Fruit fly (Drosophila melanogaster) whole organism, embryonic: Measurements from ENCODE around the gene plum.

ENCODE experiments used
- Abd-B ChIP-seq: fragments of 200-800 bp; sonication (Bioruptor generic); optimal IDR thresholded peaks from 2 replicates; lab custom pipeline; 2018; ENCODE audit warnings: missing biosample characterization, mild to moderate bottlenecking, missing genetic modification characterization, moderate library complexity
- Ada2b ChIP-seq: fragments of 200-800 bp; sonication (Bioruptor generic); IDR thresholded peaks from 2 replicates; pipeline ENCODE4 v1.3.6; 2022; ENCODE audit warnings: missing biosample characterization, missing genetic modification characterization
- Bteb2 ChIP-seq: fragments of 200-800 bp; sonication (Bioruptor generic); optimal IDR thresholded peaks from 2 replicates; lab custom pipeline; 2016; ENCODE audit warnings: missing biosample characterization, missing genetic modification characterization
- CG10209 ChIP-seq: fragments of 200-800 bp; sonication (Bioruptor generic); optimal IDR thresholded peaks from 3 replicates; lab custom pipeline; 2017; ENCODE audit warnings: missing biosample characterization, mild to moderate bottlenecking, missing genetic modification characterization, missing genetic modification reagents
- CG10267 ChIP-seq: fragments of 200-800 bp; sonication (Bioruptor generic); optimal IDR thresholded peaks from 2 replicates; lab custom pipeline; 2018; ENCODE audit warnings: missing biosample characterization, mild to moderate bottlenecking, missing genetic modification characterization, moderate library complexity
- CG10462 ChIP-seq: fragments of 200-800 bp; sonication (Bioruptor generic); optimal IDR thresholded peaks from 2 replicates; lab custom pipeline; 2016; ENCODE audit warnings: missing biosample characterization, missing genetic modification characterization
- CG12659 ChIP-seq: fragments of 200-800 bp; sonication (Bioruptor generic); optimal IDR thresholded peaks from 3 replicates; lab custom pipeline; 2017; ENCODE audit warnings: mild to moderate bottlenecking, missing biosample characterization, missing genetic modification reagents, missing genetic modification characterization
- CG12769 ChIP-seq: fragments of 200-800 bp; sonication (Bioruptor generic); optimal IDR thresholded peaks from 2 replicates; lab custom pipeline; 2019; ENCODE audit warnings: missing biosample characterization, mild to moderate bottlenecking, missing genetic modification characterization, moderate library complexity
- CG13424 ChIP-seq: fragments of 200-800 bp; sonication (Bioruptor generic); optimal IDR thresholded peaks from 2 replicates; lab custom pipeline; 2019; ENCODE audit warnings: missing biosample characterization, mild to moderate bottlenecking, missing genetic modification characterization, moderate library complexity
- CG14050 ChIP-seq: fragments of 200-800 bp; sonication (Bioruptor generic); IDR thresholded peaks from 3 replicates; pipeline ENCODE4 v1.3.6; 2022; ENCODE audit warnings: missing biosample characterization, missing genetic modification characterization
- CG15011 ChIP-seq: fragments of 200-800 bp; sonication (Bioruptor generic); optimal IDR thresholded peaks from 3 replicates; lab custom pipeline; 2018; ENCODE audit warnings: missing biosample characterization, mild to moderate bottlenecking, missing genetic modification characterization
- CG15269 ChIP-seq: fragments of 200-800 bp; sonication (Bioruptor generic); optimal IDR thresholded peaks from 2 replicates; lab custom pipeline; 2018; ENCODE audit warnings: missing biosample characterization, mild to moderate bottlenecking, missing genetic modification characterization, moderate library complexity
- CG15514 ChIP-seq: fragments of 200-800 bp; sonication (Bioruptor generic); optimal IDR thresholded peaks from 3 replicates; lab custom pipeline; 2017; ENCODE audit warnings: missing biosample characterization, missing genetic modification characterization, mild to moderate bottlenecking, moderate library complexity, missing genetic modification reagents
- CG1647 ChIP-seq: fragments of 200-800 bp; sonication (Bioruptor generic); optimal IDR thresholded peaks from 3 replicates; lab custom pipeline; 2016; ENCODE audit warnings: missing biosample characterization, missing genetic modification characterization
- CG16813 ChIP-seq: fragments of 200-800 bp; sonication (Bioruptor generic); IDR thresholded peaks from 3 replicates; pipeline ENCODE4 v1.3.6; 2022; ENCODE audit warnings: missing biosample characterization, missing genetic modification characterization; ENCODE audit not compliant: partially characterized antibody
- CG17359 ChIP-seq: fragments of 200-800 bp; sonication (Bioruptor generic); optimal IDR thresholded peaks from 3 replicates; lab custom pipeline; 2018; ENCODE audit warnings: missing biosample characterization, mild to moderate bottlenecking, missing genetic modification characterization, moderate library complexity
- CG2120 ChIP-seq: fragments of 200-800 bp; sonication (Bioruptor generic); optimal IDR thresholded peaks from 3 replicates; lab custom pipeline; 2016; ENCODE audit warnings: missing biosample characterization, missing genetic modification characterization
- CG32767 ChIP-seq: fragments of 200-800 bp; sonication (Bioruptor generic); IDR thresholded peaks from 2 replicates; pipeline ENCODE4 v1.3.6; 2022; ENCODE audit warnings: missing biosample characterization, missing genetic modification characterization
- CG7928 ChIP-seq: fragments of 200-800 bp; sonication (Bioruptor generic); optimal IDR thresholded peaks from 2 replicates; lab custom pipeline; 2017; ENCODE audit warnings: missing biosample characterization, mild to moderate bottlenecking, missing genetic modification characterization
- CG9727 ChIP-seq: fragments of 200-800 bp; sonication (Bioruptor generic); optimal IDR thresholded peaks from 3 replicates; lab custom pipeline; 2017; ENCODE audit warnings: missing biosample characterization, mild to moderate bottlenecking, missing genetic modification characterization
- CG9932 ChIP-seq: fragments of 200-800 bp; sonication (Bioruptor generic); IDR thresholded peaks from 2 replicates; pipeline ENCODE4 v1.3.6; 2022; ENCODE audit warnings: missing biosample characterization, missing genetic modification characterization
- CoRest ChIP-seq: fragments of 200-800 bp; sonication (Bioruptor generic); optimal IDR thresholded peaks from 3 replicates; lab custom pipeline; 2018; ENCODE audit warnings: missing biosample characterization, mild to moderate bottlenecking, missing genetic modification characterization, moderate library complexity
- D19B ChIP-seq: fragments of 200-800 bp; sonication (Bioruptor generic); optimal IDR thresholded peaks from 2 replicates; lab custom pipeline; 2017; ENCODE audit warnings: missing biosample characterization, mild to moderate bottlenecking, missing genetic modification characterization
- Dbx ChIP-seq: fragments of 200-800 bp; sonication (Bioruptor generic); IDR thresholded peaks from 3 replicates; pipeline ENCODE4 v1.3.6; 2022; ENCODE audit warnings: missing biosample characterization, missing genetic modification characterization
- E2f1 ChIP-seq: fragments of 200-800 bp; sonication (Bioruptor generic); IDR thresholded peaks from 2 replicates; pipeline ENCODE4 v1.3.6; 2022; ENCODE audit warnings: missing biosample characterization, missing genetic modification characterization
- Fer1 ChIP-seq: fragments of 200-800 bp; sonication (Bioruptor generic); optimal IDR thresholded peaks from 2 replicates; lab custom pipeline; 2017; ENCODE audit warnings: missing biosample characterization, mild to moderate bottlenecking, missing genetic modification characterization
- Fer3 ChIP-seq: fragments of 200-800 bp; sonication (Bioruptor generic); optimal IDR thresholded peaks from 2 replicates; lab custom pipeline; 2018; ENCODE audit warnings: missing biosample characterization, mild to moderate bottlenecking, missing genetic modification characterization, moderate library complexity
- Hmr ChIP-seq: fragments of 200-800 bp; sonication (Bioruptor generic); optimal IDR thresholded peaks from 3 replicates; lab custom pipeline; 2017; ENCODE audit warnings: mild to moderate bottlenecking, missing biosample characterization, missing genetic modification reagents, missing genetic modification characterization
- Hsf ChIP-seq: fragments of 200-800 bp; sonication (Bioruptor generic); optimal IDR thresholded peaks from 3 replicates; lab custom pipeline; 2016; ENCODE audit warnings: missing biosample characterization, missing genetic modification characterization
- NFAT ChIP-seq: fragments of 200-800 bp; sonication (Bioruptor generic); IDR thresholded peaks from 2 replicates; pipeline ENCODE4 v1.3.6; 2022; ENCODE audit warnings: missing biosample characterization, missing genetic modification characterization
- Sox100B ChIP-seq: fragments of 200-800 bp; sonication (Bioruptor generic); optimal IDR thresholded peaks from 3 replicates; lab custom pipeline; 2018; ENCODE audit warnings: missing biosample characterization, mild to moderate bottlenecking, missing genetic modification characterization
- Sox102F ChIP-seq: fragments of 200-800 bp; sonication (Bioruptor generic); optimal IDR thresholded peaks from 2 replicates; lab custom pipeline; 2018; ENCODE audit warnings: missing biosample characterization, mild to moderate bottlenecking, missing genetic modification characterization, moderate library complexity
- Xbp1 ChIP-seq: fragments of 200-800 bp; sonication (Bioruptor generic); optimal IDR thresholded peaks from 3 replicates; lab custom pipeline; 2016; ENCODE audit warnings: missing biosample characterization, mild to moderate bottlenecking, missing genetic modification characterization
- bcd ChIP-seq: fragments of 200-800 bp; sonication (Bioruptor generic); optimal IDR thresholded peaks from 2 replicates; lab custom pipeline; 2017; ENCODE audit warnings: missing biosample characterization, mild to moderate bottlenecking, missing genetic modification characterization
- bowl ChIP-seq: fragments of 200-800 bp; sonication (Bioruptor generic); IDR thresholded peaks from 2 replicates; pipeline ENCODE4 v1.3.6; 2022; ENCODE audit warnings: missing biosample characterization, missing genetic modification characterization
- caup ChIP-seq: fragments of 200-800 bp; sonication (Bioruptor generic); optimal IDR thresholded peaks from 3 replicates; lab custom pipeline; 2017; ENCODE audit warnings: missing biosample characterization, mild to moderate bottlenecking, missing genetic modification characterization, moderate library complexity; ENCODE audit not compliant: severe bottlenecking
- dmrt99B ChIP-seq: fragments of 200-800 bp; sonication (Bioruptor generic); optimal IDR thresholded peaks from 2 replicates; lab custom pipeline; 2018; ENCODE audit warnings: missing biosample characterization, mild to moderate bottlenecking, missing genetic modification characterization, moderate library complexity
- grau ChIP-seq: fragments of 200-800 bp; optimal IDR thresholded peaks from 3 replicates; lab custom pipeline; 2019; ENCODE audit warnings: missing biosample characterization, mild to moderate bottlenecking, missing genetic modification characterization, moderate library complexity
- ham ChIP-seq: fragments of 200-800 bp; sonication (Bioruptor generic); IDR thresholded peaks from 2 replicates; pipeline ENCODE4 v1.3.6; 2022; ENCODE audit warnings: missing biosample characterization, missing genetic modification characterization
- lab ChIP-seq: fragments of 200-800 bp; sonication (Bioruptor generic); optimal IDR thresholded peaks from 3 replicates; lab custom pipeline; 2017; ENCODE audit warnings: missing biosample characterization, missing genetic modification characterization, mild to moderate bottlenecking, moderate library complexity, missing genetic modification reagents
- lmd ChIP-seq: fragments of 200-800 bp; sonication (Bioruptor generic); IDR thresholded peaks from 2 replicates; pipeline ENCODE4 v1.3.6; 2022; ENCODE audit warnings: missing biosample characterization, missing genetic modification characterization
- mam ChIP-seq: fragments of 200-800 bp; sonication (Bioruptor generic); optimal IDR thresholded peaks from 3 replicates; lab custom pipeline; 2016; ENCODE audit warnings: missing biosample characterization, missing genetic modification characterization
- onecut ChIP-seq: fragments of 200-800 bp; sonication (Bioruptor generic); IDR thresholded peaks from 2 replicates; pipeline ENCODE4 v1.3.6; 2022; ENCODE audit warnings: missing biosample characterization, missing genetic modification characterization
- pan ChIP-seq, 4 experiments: fragments of >200 bp in 3 of 4; fragments of 200-800 bp in 1 of 4; sonication (Bioruptor generic) in 1 of 4; optimal IDR thresholded peaks in 3 of 4; IDR thresholded peaks in 1 of 4; 2 replicates each; pipeline versions ENCODE4 v1.3.6 to Lab custom; 2017 to 2022; ENCODE audit warnings: missing biosample characterization in 2 of 4, missing genetic modification characterization in 2 of 4, mixed read lengths in 1 of 4
- pita ChIP-seq: fragments of 200-800 bp; sonication (Bioruptor generic); optimal IDR thresholded peaks from 2 replicates; lab custom pipeline; 2017; ENCODE audit warnings: missing biosample characterization, mild to moderate bottlenecking, missing genetic modification characterization
- prd ChIP-seq, 3 experiments: fragments of >200 bp in 2 of 3; fragments of 200-800 bp in 1 of 3; sonication (Bioruptor generic) in 1 of 3; optimal IDR thresholded peaks in 2 of 3; IDR thresholded peaks in 1 of 3; 2 replicates in 2 of 3; 3 replicates in 1 of 3; pipeline versions ENCODE4 v1.3.6 to Lab custom; 2017 to 2022; ENCODE audit warnings: missing biosample characterization in 1 of 3, missing genetic modification characterization in 1 of 3
- scrt ChIP-seq: fragments of 200-800 bp; sonication (Bioruptor generic); optimal IDR thresholded peaks from 2 replicates; lab custom pipeline; 2018; ENCODE audit warnings: missing biosample characterization, mild to moderate bottlenecking, missing genetic modification characterization, moderate library complexity
- sob ChIP-seq: fragments of 200-800 bp; sonication (Bioruptor generic); IDR thresholded peaks from 2 replicates; pipeline ENCODE4 v1.3.6; 2022; ENCODE audit warnings: missing biosample characterization, missing genetic modification characterization

Gene plum

DNA sequence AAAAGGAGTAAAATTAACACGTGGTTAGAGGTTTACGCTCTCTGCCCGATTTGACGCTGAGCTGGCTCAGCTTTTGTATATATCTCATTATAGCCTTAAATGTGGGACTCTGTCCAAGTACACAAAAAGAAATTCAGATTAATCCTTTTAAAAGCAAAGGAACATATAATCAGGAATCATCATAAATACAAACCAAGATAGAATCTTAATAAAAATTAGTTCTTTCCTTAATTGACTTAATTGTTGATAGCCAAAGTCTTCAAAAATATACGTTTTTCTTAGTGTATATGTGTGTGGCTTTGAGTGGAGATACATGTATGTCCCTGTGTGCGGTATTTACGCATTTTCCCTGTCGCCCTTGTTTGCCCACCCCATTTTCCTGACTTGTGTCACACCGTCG lies 40.8 kb downstream of the plum start:
- peak; percentile 57 for TF ChIP-seq mam (GFP tag; lab: Kevin White, UChicago)
- TF ChIP-seq bcd (GFP tag; lab: Kevin White, UChicago), result no peak
- TF ChIP-seq CG17359 (tag; lab: Kevin White, UChicago), result peak; percentile 31
- TF ChIP-seq CG9727, result peak; percentile 28
- no peak for TF ChIP-seq CG7928
- TF ChIP-seq prd (optimal IDR thresholded peaks at IDR 0.05; lab: Kevin White, UChicago), result no peak
- TF ChIP-seq prd (GFP tag; IDR thresholded peaks at IDR 0.05; lab: Robert Waterston, UW), result peak; percentile 41; the same call in 1 of the 3 replicates
- no peak for TF ChIP-seq CG14050
- TF ChIP-seq CG10267 (tag; lab: Kevin White, UChicago), result no peak
- TF ChIP-seq CG15514 (GFP tag; lab: Kevin White, UChicago), result peak; percentile 37
- TF ChIP-seq ham (GFP tag; lab: Robert Waterston, UW), result no peak
- TF ChIP-seq CG32767 (GFP tag; lab: Robert Waterston, UW), result 0 out of 2 replicates have a peak, but pooled peaks have one; percentile 31
- peak; percentile 54 for TF ChIP-seq Fer3 (tag; lab: Kevin White, UChicago)
- peak; percentile 45 for TF ChIP-seq CG13424
- TF ChIP-seq Xbp1 (GFP tag; lab: Kevin White, UChicago), result peak; percentile 11
- TF ChIP-seq Hmr, result peak; percentile 69
- TF ChIP-seq CG15269 (tag; lab: Kevin White, UChicago), result peak; percentile 63
- TF ChIP-seq Bteb2 (GFP tag; lab: Kevin White, UChicago), result peak; percentile 3
- peak; percentile 42 for TF ChIP-seq CoRest (tag; lab: Kevin White, UChicago)
- TF ChIP-seq caup, result peak; percentile 56
- TF ChIP-seq Hsf, result peak; percentile 20
- peak; percentile 80 for TF ChIP-seq CG2120
- TF ChIP-seq Fer1 (GFP tag; lab: Kevin White, UChicago), result peak; percentile 67
- peak; percentile 34; the same call in 1 of the 2 replicates for TF ChIP-seq E2f1 (GFP tag; lab: Robert Waterston, UW)
- peak; percentile 30 for TF ChIP-seq CG15011 (GFP tag; lab: Kevin White, UChicago)
- peak; percentile 26; the same call in 1 of the 2 replicates for TF ChIP-seq lmd
- TF ChIP-seq NFAT (GFP tag; lab: Robert Waterston, UW), result peak; percentile 26; the same call in 1 of the 2 replicates
- peak; percentile 47 for TF ChIP-seq CG12769 (tag; lab: Kevin White, UChicago)
- peak; percentile 6 for TF ChIP-seq CG10209 (GFP tag; lab: Kevin White, UChicago)
- peak; percentile 51 for TF ChIP-seq Ada2b
- TF ChIP-seq CG12659 (GFP tag; lab: Kevin White, UChicago), result peak; percentile 17
- peak; percentile 71 for TF ChIP-seq lab (GFP tag; lab: Kevin White, UChicago)
- TF ChIP-seq dmrt99B, result peak; percentile 47
- peak; percentile 52 for TF ChIP-seq scrt (GFP tag; lab: Kevin White, UChicago)
- 0 out of 3 replicates have a peak, but pooled peaks have one; percentile 56 for TF ChIP-seq Dbx (GFP tag; lab: Robert Waterston, UW)
- peak; percentile 20; the same call in 1 of the 2 replicates for TF ChIP-seq onecut (GFP tag; lab: Robert Waterston, UW)
- no peak for TF ChIP-seq Sox100B
- no peak for TF ChIP-seq pan (optimal IDR thresholded peaks at IDR 0.05; lab: Kevin White, UChicago)
- peak in 1 of 2 experiments; percentile 30 for TF ChIP-seq pan (GFP tag; optimal IDR thresholded peaks at IDR 0.05 in 1 of 2, IDR thresholded peaks at IDR 0.05 in 1 of 2)
- no peak for TF ChIP-seq CG1647
- peak; percentile 33; the same call in 1 of the 2 replicates for TF ChIP-seq sob (GFP tag; lab: Robert Waterston, UW)
- TF ChIP-seq Abd-B, result no peak
- TF ChIP-seq CG9932 (GFP tag; lab: Robert Waterston, UW), result peak; percentile 61
- TF ChIP-seq Sox102F, result peak; percentile 21
- TF ChIP-seq CG16813, result no peak
- peak; percentile 33 for TF ChIP-seq D19B
- TF ChIP-seq CG10462 (GFP tag; lab: Kevin White, UChicago), result no peak
- peak; percentile 64 for TF ChIP-seq grau (tag; lab: Kevin White, UChicago)
- TF ChIP-seq bowl (GFP tag; lab: Robert Waterston, UW), result no peak
- TF ChIP-seq pita (GFP tag; lab: Kevin White, UChicago), result no peak
